Worm (Caenorhabditis elegans) whole organism, young adult: ENCODE results near the gene F13H10.1.

ENCODE experiments used
- B0019.2 ChIP-seq: fragments of 200-800 bp; sonication (Bioruptor generic); conservative IDR thresholded peaks from 2 replicates; pipeline ENCODE4 v1.3.6; 2022; ENCODE audit warnings: missing genetic modification reagents, missing genetic modification characterization, missing compliant biosample characterization
- B0261.1 ChIP-seq: sonication (generic microtip); optimal IDR thresholded peaks from 2 replicates; lab custom pipeline; 2016; ENCODE audit warnings: mild to moderate bottlenecking, missing genetic modification characterization, moderate library complexity, missing compliant biosample characterization
- C17E4.6 ChIP-seq: fragments of 200-800 bp; sonication (Bioruptor generic); IDR thresholded peaks from 2 replicates; pipeline ENCODE4 v1.3.6; 2022; ENCODE audit warnings: missing genetic modification reagents, missing genetic modification characterization, missing compliant biosample characterization
- F33H1.4 ChIP-seq: fragments of 200-800 bp; sonication (Bioruptor generic); IDR thresholded peaks from 2 replicates; pipeline ENCODE4 v1.3.6; 2022; ENCODE audit warnings: missing genetic modification reagents, missing genetic modification characterization, missing compliant biosample characterization
- F49E8.2 ChIP-seq: sonication (generic microtip); optimal IDR thresholded peaks from 3 replicates; lab custom pipeline; 2017; ENCODE audit warnings: missing genetic modification characterization, mild to moderate bottlenecking, missing compliant biosample characterization, antibody characterized with exemption, moderate library complexity; ENCODE audit not compliant: insufficient read depth
- F55B11.4 ChIP-seq: sonication (generic microtip); optimal IDR thresholded peaks from 2 replicates; lab custom pipeline; 2016; ENCODE audit warnings: missing compliant biosample characterization, missing genetic modification characterization, borderline replicate concordance; ENCODE audit not compliant: insufficient read depth
- F57A8.1 ChIP-seq: fragments of 200-800 bp; sonication (Bioruptor generic); optimal IDR thresholded peaks from 2 replicates; lab custom pipeline; 2018; ENCODE audit warnings: mild to moderate bottlenecking, missing genetic modification characterization, moderate library complexity, missing compliant biosample characterization
- F57C9.4 ChIP-seq: sonication (generic microtip); optimal IDR thresholded peaks from 2 replicates; lab custom pipeline; 2017; ENCODE audit warnings: mild to moderate bottlenecking, missing genetic modification characterization, missing compliant biosample characterization
- T07F8.4 ChIP-seq: sonication (generic microtip); optimal IDR thresholded peaks from 2 replicates; lab custom pipeline; 2016; ENCODE audit warnings: mild to moderate bottlenecking, missing genetic modification characterization, moderate library complexity, missing compliant biosample characterization
- Y53F4B.3 ChIP-seq: fragments of 200-800 bp; sonication (Bioruptor generic); IDR thresholded peaks from 2 replicates; pipeline ENCODE4 v1.3.6; 2022; ENCODE audit warnings: missing genetic modification reagents, missing genetic modification characterization, missing compliant biosample characterization
- Y56A3A.18 ChIP-seq: fragments of 200-800 bp; sonication (Bioruptor generic); IDR thresholded peaks from 2 replicates; pipeline ENCODE4 v1.3.6; 2022; ENCODE audit warnings: missing genetic modification reagents, missing genetic modification characterization, missing compliant biosample characterization
- Y79H2A.3 ChIP-seq: fragments of 200-800 bp; sonication (Bioruptor generic); conservative IDR thresholded peaks from 2 replicates; pipeline ENCODE4 v1.3.6; 2022; ENCODE audit warnings: missing genetic modification reagents, missing genetic modification characterization, missing compliant biosample characterization
- ama-1 ChIP-seq, 3 experiments: fragments of 150-350 bp in 1 of 3; sonication (generic microtip) in 2 of 3; optimal IDR thresholded peaks; 2 replicates each; lab custom pipeline; 2014 to 2018; ENCODE audit warnings: missing biosample characterization in 2 of 3, missing genetic modification characterization in 2 of 3, missing genetic modification reagents in 2 of 3
- attf-5 ChIP-seq: fragments of 200-800 bp; sonication (Bioruptor generic); optimal IDR thresholded peaks from 2 replicates; lab custom pipeline; 2018; ENCODE audit warnings: mild to moderate bottlenecking, missing genetic modification characterization, missing compliant biosample characterization
- bed-1 ChIP-seq: fragments of 200-800 bp; sonication (Bioruptor generic); IDR thresholded peaks from 2 replicates; pipeline ENCODE4 v1.3.6; 2022; ENCODE audit warnings: missing genetic modification reagents, missing genetic modification characterization, missing compliant biosample characterization
- ceh-100 ChIP-seq: fragments of 200-800 bp; sonication (Bioruptor generic); IDR thresholded peaks from 2 replicates; pipeline ENCODE4 v1.3.6; 2022; ENCODE audit warnings: missing genetic modification reagents, missing genetic modification characterization, missing compliant biosample characterization
- ceh-79 ChIP-seq: sonication (generic microtip); optimal IDR thresholded peaks from 2 replicates; lab custom pipeline; 2017; ENCODE audit warnings: mild to moderate bottlenecking, missing genetic modification characterization, missing compliant biosample characterization
- dox-1 ChIP-seq: fragments of 200-800 bp; sonication (Bioruptor generic); IDR thresholded peaks from 2 replicates; pipeline ENCODE4 v1.3.6; 2022; ENCODE audit warnings: missing genetic modification reagents, missing genetic modification characterization, missing compliant biosample characterization
- dpl-1 ChIP-seq: fragments of 150-350 bp; optimal IDR thresholded peaks from 2 replicates; lab custom pipeline; 2014; ENCODE audit warnings: missing biosample characterization, missing genetic modification reagents, missing genetic modification characterization
- egrh-3 ChIP-seq: fragments of 200-800 bp; sonication (Bioruptor generic); IDR thresholded peaks from 2 replicates; pipeline ENCODE4 v1.3.6; 2022; ENCODE audit warnings: missing genetic modification reagents, missing genetic modification characterization, missing compliant biosample characterization
- ets-4 ChIP-seq: fragments of 200-800 bp; sonication (Bioruptor generic); optimal IDR thresholded peaks from 2 replicates; lab custom pipeline; 2018; ENCODE audit warnings: mild to moderate bottlenecking, missing genetic modification characterization, missing compliant biosample characterization
- gei-17 ChIP-seq: fragments of 200-800 bp; sonication (Bioruptor generic); optimal IDR thresholded peaks from 2 replicates; lab custom pipeline; 2018; ENCODE audit warnings: mild to moderate bottlenecking, missing genetic modification characterization, missing compliant biosample characterization
- hmg-1.2 ChIP-seq: fragments of 200-800 bp; sonication (Bioruptor generic); IDR thresholded peaks from 2 replicates; pipeline ENCODE4 v1.3.6; 2022; ENCODE audit warnings: missing genetic modification reagents, missing genetic modification characterization, missing compliant biosample characterization
- hmg-20 ChIP-seq: fragments of 200-800 bp; sonication (Bioruptor generic); IDR thresholded peaks from 2 replicates; pipeline ENCODE4 v1.3.6; 2022; ENCODE audit warnings: missing genetic modification reagents, missing genetic modification characterization, missing compliant biosample characterization
- hrde-1 ChIP-seq: sonication (generic microtip); optimal IDR thresholded peaks from 2 replicates; lab custom pipeline; 2016; ENCODE audit warnings: missing genetic modification characterization, mild to moderate bottlenecking, missing compliant biosample characterization, moderate library complexity, missing genotype, missing genetic modification reagents, borderline replicate concordance
- lin-40 ChIP-seq: sonication (generic microtip); optimal IDR thresholded peaks from 2 replicates; lab custom pipeline; 2016; ENCODE audit warnings: missing genetic modification characterization, mild to moderate bottlenecking, missing compliant biosample characterization, missing genotype, missing genetic modification reagents
- lsl-1 ChIP-seq: fragments of 200-800 bp; sonication (Bioruptor generic); optimal IDR thresholded peaks from 2 replicates; lab custom pipeline; 2018; ENCODE audit warnings: mild to moderate bottlenecking, missing genetic modification characterization, moderate library complexity, missing compliant biosample characterization
- madf-10 ChIP-seq: sonication (generic microtip); optimal IDR thresholded peaks from 2 replicates; lab custom pipeline; 2016; ENCODE audit warnings: mild to moderate bottlenecking, missing genetic modification characterization, missing compliant biosample characterization
- madf-3 ChIP-seq: fragments of 200-800 bp; sonication (Bioruptor generic); IDR thresholded peaks from 2 replicates; pipeline ENCODE4 v1.3.6; 2022; ENCODE audit warnings: missing genetic modification reagents, missing genetic modification characterization, missing compliant biosample characterization
- mcd-1 ChIP-seq: fragments of 200-800 bp; sonication (Bioruptor generic); IDR thresholded peaks from 2 replicates; pipeline ENCODE4 v1.3.6; 2022; ENCODE audit warnings: missing genetic modification reagents, missing genetic modification characterization, missing compliant biosample characterization
- mxl-1 ChIP-seq: sonication (generic microtip); optimal IDR thresholded peaks from 2 replicates; lab custom pipeline; 2016; ENCODE audit warnings: missing genetic modification characterization, missing compliant biosample characterization
- nfya-1 ChIP-seq: sonication (generic microtip); optimal IDR thresholded peaks from 2 replicates; lab custom pipeline; 2017; ENCODE audit warnings: antibody characterized with exemption, missing compliant biosample characterization, missing genetic modification characterization, borderline replicate concordance; ENCODE audit not compliant: insufficient read depth
- nhr-179 ChIP-seq: sonication (generic microtip); optimal IDR thresholded peaks from 2 replicates; lab custom pipeline; 2016; ENCODE audit warnings: mild to moderate bottlenecking, missing genetic modification characterization, missing compliant biosample characterization
- nhr-80 ChIP-seq: sonication (generic microtip); optimal IDR thresholded peaks from 2 replicates; lab custom pipeline; 2016; ENCODE audit warnings: missing genetic modification characterization, missing compliant biosample characterization
- nhr-90 ChIP-seq: sonication (generic microtip); optimal IDR thresholded peaks from 2 replicates; lab custom pipeline; 2016; ENCODE audit warnings: missing genotype, mild to moderate bottlenecking, missing genetic modification characterization, missing compliant biosample characterization
- pbrm-1 ChIP-seq: fragments of 200-800 bp; sonication (Bioruptor generic); IDR thresholded peaks from 2 replicates; pipeline ENCODE4 v1.3.6; 2022; ENCODE audit warnings: missing genetic modification reagents, missing genetic modification characterization, missing compliant biosample characterization
- pha-4 ChIP-seq: fragments of 150-350 bp; sonication (generic microtip); optimal IDR thresholded peaks from 2 replicates; lab custom pipeline; 2014; ENCODE audit warnings: missing biosample characterization, missing genetic modification reagents, missing genetic modification characterization
- repo-1 ChIP-seq: sonication (generic microtip); optimal IDR thresholded peaks from 2 replicates; lab custom pipeline; 2017; ENCODE audit warnings: mild to moderate bottlenecking, missing genetic modification characterization, missing compliant biosample characterization
- sdz-38 ChIP-seq: sonication (generic microtip); optimal IDR thresholded peaks from 2 replicates; lab custom pipeline; 2016; ENCODE audit warnings: missing genotype, missing genetic modification characterization, missing compliant biosample characterization
- somi-1 ChIP-seq: fragments of 200-800 bp; sonication (Bioruptor generic); optimal IDR thresholded peaks from 2 replicates; lab custom pipeline; 2018; ENCODE audit warnings: mild to moderate bottlenecking, missing genetic modification characterization, missing compliant biosample characterization
- tbx-9 ChIP-seq: sonication (generic microtip); optimal IDR thresholded peaks from 2 replicates; lab custom pipeline; 2016; ENCODE audit warnings: borderline replicate concordance, missing genetic modification characterization, inconsistent platforms, missing compliant biosample characterization
- unc-62 ChIP-seq: fragments of 150-350 bp; optimal IDR thresholded peaks from 2 replicates; lab custom pipeline; 2014; ENCODE audit warnings: missing biosample characterization, missing genetic modification reagents, missing genetic modification characterization
- xnd-1 ChIP-seq: sonication (generic microtip); optimal IDR thresholded peaks from 2 replicates; lab custom pipeline; 2016; ENCODE audit warnings: missing genotype, missing genetic modification reagents, missing genetic modification characterization, missing compliant biosample characterization
- zfh-2 ChIP-seq: fragments of 200-800 bp; sonication (Bioruptor generic); conservative IDR thresholded peaks from 2 replicates; pipeline ENCODE4 v1.3.6; 2022; ENCODE audit warnings: missing genetic modification reagents, missing genetic modification characterization, missing compliant biosample characterization
- ztf-18 ChIP-seq: sonication (generic microtip); optimal IDR thresholded peaks from 2 replicates; lab custom pipeline; 2016; ENCODE audit warnings: missing genotype, mild to moderate bottlenecking, missing genetic modification characterization, missing compliant biosample characterization
- ztf-22 ChIP-seq: fragments of 200-800 bp; sonication (Bioruptor generic); optimal IDR thresholded peaks from 2 replicates; lab custom pipeline; 2018; ENCODE audit warnings: mild to moderate bottlenecking, missing genetic modification characterization, moderate library complexity, missing compliant biosample characterization
- ztf-25 ChIP-seq: fragments of 200-800 bp; sonication (Bioruptor generic); IDR thresholded peaks from 2 replicates; pipeline ENCODE4 v1.3.6; 2022; ENCODE audit warnings: missing genetic modification reagents, missing genetic modification characterization, missing compliant biosample characterization
- ztf-26 ChIP-seq: sonication (generic microtip); optimal IDR thresholded peaks from 2 replicates; lab custom pipeline; 2017; ENCODE audit warnings: missing genetic modification characterization, missing compliant biosample characterization

Gene F13H10.1

ce11 chrIV:11025941-11026340 lies 21.6 kb downstream of the F13H10.1 start (continued):
- peak; percentile 68 for TF ChIP-seq ztf-22 (GFP tag; lab: Kevin White, UChicago)
- peak; percentile 93 for TF ChIP-seq dox-1 (GFP tag; lab: Robert Waterston, UW)
- peak; percentile 29 for TF ChIP-seq gei-17
- TF ChIP-seq hmg-20 (GFP tag; lab: Robert Waterston, UW): peak; percentile 73
- TF ChIP-seq nfya-1 (tag; lab: Kevin White, UChicago): no peak
- peak; percentile 93 for TF ChIP-seq ceh-79
- TF ChIP-seq tbx-9: peak; percentile 88
- no peak for TF ChIP-seq pha-4 (tag; lab: Kevin White, UChicago)
- TF ChIP-seq F57A8.1 (GFP tag; lab: Kevin White, UChicago): peak; percentile 95
- TF ChIP-seq bed-1 (GFP tag; lab: Robert Waterston, UW): peak; percentile 56; the same call in 1 of the 2 replicates
- peak; percentile 54 for TF ChIP-seq xnd-1 (tag; lab: Kevin White, UChicago)
- peak; percentile 87 for TF ChIP-seq madf-3
- peak; percentile 64 for TF ChIP-seq sdz-38
- peak; percentile 76 for TF ChIP-seq somi-1 (GFP tag; lab: Kevin White, UChicago)
- TF ChIP-seq ama-1 (optimal IDR thresholded peaks at IDR 0.05; lab: Kevin White, UChicago): peak; percentile 55
- peak; percentile 41 to 76 for TF ChIP-seq ama-1 (GFP tag; optimal IDR thresholded peaks at IDR 0.05; lab: Kevin White, UChicago)
- peak; percentile 95 for TF ChIP-seq hrde-1
- no peak for TF ChIP-seq unc-62 (GFP tag; lab: Kevin White, UChicago)
- peak; percentile 62 for TF ChIP-seq ets-4 (GFP tag; lab: Kevin White, UChicago)
- TF ChIP-seq dpl-1 (GFP tag; lab: Kevin White, UChicago): no peak
- peak; percentile 82 for TF ChIP-seq ztf-18 (tag; lab: Kevin White, UChicago)
- TF ChIP-seq lsl-1 (GFP tag; lab: Kevin White, UChicago): peak; percentile 68
- TF ChIP-seq pbrm-1: peak; percentile 89
- peak; percentile 85 for TF ChIP-seq repo-1 (tag; lab: Kevin White, UChicago)
- TF ChIP-seq B0019.2 (GFP tag; lab: Robert Waterston, UW): peak; percentile 68
- peak; percentile 88 for TF ChIP-seq F49E8.2 (tag; lab: Kevin White, UChicago)
- TF ChIP-seq hmg-1.2: peak; percentile 74
- TF ChIP-seq Y56A3A.18 (GFP tag; lab: Robert Waterston, UW): 0 out of 2 replicates have a peak, but pooled peaks have one; percentile 43
- peak; percentile 25 for TF ChIP-seq nhr-80 (tag; lab: Kevin White, UChicago)
- peak; percentile 96 for TF ChIP-seq ztf-25 (GFP tag; lab: Robert Waterston, UW)
- peak; percentile 79; the same call in 1 of the 2 replicates for TF ChIP-seq Y53F4B.3
- TF ChIP-seq lin-40: no peak
- TF ChIP-seq Y79H2A.3 (GFP tag; lab: Robert Waterston, UW): peak; percentile 79; the same call in 1 of the 2 replicates
- TF ChIP-seq F57C9.4 (tag; lab: Kevin White, UChicago): peak; percentile 82
- TF ChIP-seq F33H1.4 (GFP tag; lab: Robert Waterston, UW): peak; percentile 60
- no peak for TF ChIP-seq F55B11.4 (tag; lab: Kevin White, UChicago)
- TF ChIP-seq nhr-179 (tag; lab: Kevin White, UChicago): peak; percentile 51
- peak; percentile 95 for TF ChIP-seq mxl-1 (tag; lab: Kevin White, UChicago)
- TF ChIP-seq ceh-100 (GFP tag; lab: Robert Waterston, UW): peak; percentile 66; the same call in 1 of the 2 replicates
- peak; percentile 63 for TF ChIP-seq ztf-26 (tag; lab: Kevin White, UChicago)
- peak; percentile 43; the same call in 1 of the 2 replicates for TF ChIP-seq C17E4.6
- TF ChIP-seq mcd-1 (GFP tag; lab: Robert Waterston, UW): peak; percentile 71
- TF ChIP-seq nhr-90 (tag; lab: Kevin White, UChicago): peak; percentile 97
- TF ChIP-seq madf-10 (tag; lab: Kevin White, UChicago): peak; percentile 73
- TF ChIP-seq zfh-2: no peak; the same call in 1 of the 2 replicates
- peak; percentile 53 for TF ChIP-seq egrh-3 (GFP tag; lab: Robert Waterston, UW)
- TF ChIP-seq attf-5 (GFP tag; lab: Kevin White, UChicago): peak; percentile 87
- TF ChIP-seq B0261.1 (tag; lab: Kevin White, UChicago): peak; percentile 89
- peak; percentile 88 for TF ChIP-seq T07F8.4 (tag; lab: Kevin White, UChicago)
